Worm (Caenorhabditis elegans): ENCODE measurements around the gene hrg-9.

Gene hrg-9

DNA sequence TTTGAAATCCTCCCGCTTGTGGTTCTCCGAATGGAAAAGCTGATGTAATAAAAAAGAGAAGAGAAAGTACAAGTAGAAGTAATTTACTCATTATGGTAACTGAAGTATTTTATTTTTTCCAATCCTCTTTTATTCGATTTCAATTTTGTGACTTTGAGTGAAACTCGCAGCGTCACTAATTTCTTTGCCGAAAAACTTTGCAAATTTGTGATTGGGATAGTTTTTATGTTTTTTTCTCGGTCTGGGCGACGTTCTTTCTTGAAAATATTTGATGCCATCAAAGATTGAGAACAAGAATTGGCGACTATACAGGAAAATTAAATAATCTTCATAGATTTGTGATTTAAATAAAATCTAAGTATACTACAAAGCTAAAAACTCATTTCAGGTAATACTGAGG, 36.4 kb upstream of the hrg-9 start, which contains the start of gene far-4:
far-4 (minus strand) TSS at position 101 of the 400 bp plus-strand sequence.
- TF ChIP-seq med-1 (GFP tag; optimal IDR thresholded peaks at IDR 0.05; ENCODE audit: insufficient read depth) (no peak), ztf-29 (GFP tag; IDR thresholded peaks at IDR 0.05) (no peak), klf-2 (GFP tag; conservative IDR thresholded peaks at IDR 0.05) (no peak), tab-1 (GFP tag; IDR thresholded peaks at IDR 0.05) (no peak), flt-1 (GFP tag; IDR thresholded peaks at IDR 0.05) (no peak), cog-1 (tag; optimal IDR thresholded peaks at IDR 0.05) (no peak), ztf-23 (GFP tag; IDR thresholded peaks at IDR 0.05) (no peak), ref-1 (GFP tag; conservative IDR thresholded peaks at IDR 0.05) (no peak), T22C8.4 (GFP tag; IDR thresholded peaks at IDR 0.05) (no peak)

DNA sequence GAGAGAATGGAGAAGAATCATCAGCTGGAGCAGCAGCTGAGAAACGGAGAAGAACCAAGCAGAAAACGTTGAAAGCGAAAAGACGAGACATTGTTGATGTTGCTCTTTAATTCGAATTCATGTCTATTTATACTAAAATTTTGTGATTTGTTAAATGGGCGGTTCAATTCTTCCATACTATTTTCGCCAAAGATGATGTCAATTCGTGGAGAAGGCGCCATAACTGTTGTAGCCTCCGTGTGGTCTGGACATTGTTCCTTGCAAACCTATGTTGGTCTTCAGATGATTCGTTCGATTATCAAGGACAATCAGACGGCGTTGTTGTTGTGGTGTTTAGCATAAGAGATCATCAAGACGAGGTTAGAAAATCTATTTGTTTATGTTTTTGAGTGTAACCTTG, 34.3 kb upstream of the hrg-9 start, which contains the start of gene far-3:
far-3 (minus strand) TSS at position 101 of the 400 bp plus-strand sequence.
- no peak for TF ChIP-seq tab-1 (GFP tag; IDR thresholded peaks at IDR 0.05)
- TF ChIP-seq klf-2 (GFP tag; conservative IDR thresholded peaks at IDR 0.05), result no peak
- TF ChIP-seq ref-1 (GFP tag; conservative IDR thresholded peaks at IDR 0.05), result no peak
- TF ChIP-seq med-1 (GFP tag; optimal IDR thresholded peaks at IDR 0.05; ENCODE audit: insufficient read depth), result no peak
- no peak for TF ChIP-seq flt-1 (GFP tag; IDR thresholded peaks at IDR 0.05)
- TF ChIP-seq T22C8.4 (GFP tag; IDR thresholded peaks at IDR 0.05), result no peak

DNA sequence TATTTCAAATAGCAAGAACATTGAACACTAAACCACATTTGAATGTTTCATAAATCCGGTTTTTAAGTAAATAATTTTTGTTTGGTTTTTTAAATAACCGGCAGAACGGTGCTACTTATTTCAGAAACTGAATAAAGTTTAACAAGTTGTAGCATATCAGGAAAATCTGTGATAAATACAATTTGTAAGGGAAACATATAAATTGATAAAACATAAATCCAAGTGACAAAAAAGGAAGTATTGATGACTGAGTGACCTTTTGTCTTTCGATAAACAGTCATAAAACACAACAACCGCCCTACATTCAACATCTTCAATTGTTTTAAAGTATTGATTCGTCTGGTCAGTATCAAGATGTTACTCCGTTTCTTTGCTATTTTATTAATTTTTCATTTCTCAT, 32.1 kb upstream of the hrg-9 start, which contains the start of gene far-5:
far-5 (plus strand) TSS at position 301 of the 400 bp plus-strand sequence.
- TF ChIP-seq ztf-29 (GFP tag; IDR thresholded peaks at IDR 0.05) (no peak), ztf-23 (GFP tag; IDR thresholded peaks at IDR 0.05) (no peak), tab-1 (GFP tag; IDR thresholded peaks at IDR 0.05) (no peak), cog-1 (tag; optimal IDR thresholded peaks at IDR 0.05) (no peak), flt-1 (GFP tag; IDR thresholded peaks at IDR 0.05) (no peak), T22C8.4 (GFP tag; IDR thresholded peaks at IDR 0.05) (no peak), med-1 (GFP tag; optimal IDR thresholded peaks at IDR 0.05; ENCODE audit: insufficient read depth) (no peak), klf-2 (GFP tag; conservative IDR thresholded peaks at IDR 0.05) (no peak), ref-1 (GFP tag; conservative IDR thresholded peaks at IDR 0.05) (no peak)

DNA sequence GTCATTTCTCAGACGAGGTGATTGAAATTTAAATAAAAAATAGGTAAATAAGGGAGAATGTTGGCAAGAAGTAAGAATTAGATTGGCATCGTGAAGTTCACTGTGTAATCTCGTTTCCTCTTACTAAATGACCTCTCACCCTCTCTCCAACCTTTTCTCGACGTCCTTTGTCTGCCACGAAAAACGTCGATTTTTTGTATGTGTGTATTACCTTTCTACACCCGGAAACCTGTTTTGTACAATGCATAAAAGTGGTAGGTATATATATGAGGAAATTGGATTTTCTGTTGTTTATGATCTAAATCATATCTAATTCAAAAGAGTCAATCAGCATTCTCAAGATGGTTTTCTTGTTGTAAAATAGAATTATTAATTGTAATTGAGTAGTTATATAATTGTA, 29.7 kb upstream of the hrg-9 start, which contains the start of the genes F15B9.11 and dsl-7:
F15B9.11 (minus strand) TSS at position 5 of the 400 bp plus-strand sequence.
dsl-7 (plus strand) TSS at position 260 of the 400 bp plus-strand sequence.
- TF ChIP-seq ztf-23 (GFP tag; IDR thresholded peaks at IDR 0.05), result no peak
- no peak for TF ChIP-seq ztf-29 (GFP tag; IDR thresholded peaks at IDR 0.05)
- TF ChIP-seq T22C8.4 (GFP tag; IDR thresholded peaks at IDR 0.05), result no peak
- TF ChIP-seq flt-1 (GFP tag; IDR thresholded peaks at IDR 0.05), result no peak
- TF ChIP-seq cog-1 (tag; optimal IDR thresholded peaks at IDR 0.05), result no peak
- TF ChIP-seq tab-1 (GFP tag; IDR thresholded peaks at IDR 0.05), result no peak
- TF ChIP-seq med-1 (GFP tag; optimal IDR thresholded peaks at IDR 0.05; ENCODE audit: insufficient read depth), result no peak
- TF ChIP-seq klf-2 (GFP tag; conservative IDR thresholded peaks at IDR 0.05), result no peak
- no peak for TF ChIP-seq ref-1 (GFP tag; conservative IDR thresholded peaks at IDR 0.05)

DNA sequence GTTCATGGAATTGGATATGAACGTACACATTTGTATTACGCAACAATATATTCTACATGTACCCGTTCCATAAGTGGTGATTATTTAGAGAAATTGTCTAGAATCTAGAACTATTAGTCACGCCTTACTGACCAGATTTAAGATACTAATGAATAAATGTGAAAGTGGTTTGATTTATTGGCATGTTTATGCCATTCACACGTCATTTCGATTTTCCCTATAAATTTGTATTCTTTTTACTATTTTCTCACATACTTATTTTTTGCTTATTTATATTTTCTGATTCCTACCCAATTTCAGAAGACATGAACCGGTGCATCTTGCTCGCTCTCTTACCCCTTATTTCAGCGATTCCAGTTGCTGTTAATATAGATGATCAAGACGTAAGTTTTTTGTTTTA, 25.1 kb upstream of the hrg-9 start, which contains the start of gene F15B9.8:
F15B9.8 (plus strand) TSS at position 301 of the 400 bp plus-strand sequence.
- no peak for TF ChIP-seq cog-1 (tag; optimal IDR thresholded peaks at IDR 0.05)
- TF ChIP-seq tab-1 (GFP tag; IDR thresholded peaks at IDR 0.05), result no peak

DNA sequence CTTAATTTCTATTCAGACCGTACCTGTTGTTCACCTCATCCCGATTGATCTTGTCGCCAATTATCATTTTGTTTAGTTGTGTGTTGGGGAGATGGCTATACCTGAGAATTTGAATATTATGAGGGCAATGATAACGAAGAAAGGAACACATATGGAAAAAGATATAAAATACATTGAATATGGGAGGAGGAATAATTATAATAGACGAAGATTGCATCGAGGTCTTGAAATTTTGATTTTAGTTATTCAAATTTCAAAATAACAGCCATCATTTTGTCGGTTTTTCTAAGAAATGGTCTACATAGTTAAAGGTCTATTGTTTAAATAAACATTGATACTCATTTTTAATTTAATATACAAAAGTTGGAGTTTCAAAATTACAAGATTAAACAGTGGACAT, 23.9 kb upstream of the hrg-9 start, which contains the start of gene shw-3:
shw-3 (minus strand) TSS at position 101 of the 400 bp plus-strand sequence.
- TF ChIP-seq cog-1 (tag; optimal IDR thresholded peaks at IDR 0.05) (no peak), T22C8.4 (GFP tag; IDR thresholded peaks at IDR 0.05) (no peak), ztf-23 (GFP tag; IDR thresholded peaks at IDR 0.05) (no peak), med-1 (GFP tag; optimal IDR thresholded peaks at IDR 0.05; ENCODE audit: insufficient read depth) (no peak), tab-1 (GFP tag; IDR thresholded peaks at IDR 0.05) (no peak), ztf-29 (GFP tag; IDR thresholded peaks at IDR 0.05) (no peak), ref-1 (GFP tag; conservative IDR thresholded peaks at IDR 0.05) (no peak), flt-1 (GFP tag; IDR thresholded peaks at IDR 0.05) (no peak), klf-2 (GFP tag; conservative IDR thresholded peaks at IDR 0.05) (no peak)

DNA sequence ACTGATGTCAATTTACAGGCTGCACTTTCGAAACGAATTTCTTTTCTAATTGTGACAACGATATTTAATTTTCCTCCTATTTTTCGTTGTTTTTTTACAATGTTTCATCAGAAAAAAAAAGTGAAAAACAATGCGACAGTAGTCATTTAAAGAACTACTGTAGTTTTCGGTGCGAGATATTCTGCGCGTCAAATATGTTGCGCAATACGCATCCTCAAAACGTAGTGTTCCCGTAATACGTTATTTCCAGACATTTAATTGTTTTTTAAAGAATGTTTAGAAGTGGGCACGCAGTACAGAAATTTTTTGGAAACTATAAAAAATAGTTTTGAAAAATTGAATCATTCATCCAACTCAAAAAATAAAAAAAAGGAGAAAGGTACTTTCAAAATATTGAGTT, 10.9 kb upstream of the hrg-9 start:
- TF ChIP-seq med-1 (GFP tag; optimal IDR thresholded peaks at IDR 0.05; ENCODE audit: insufficient read depth) (no peak), ztf-29 (GFP tag; IDR thresholded peaks at IDR 0.05) (no peak), T22C8.4 (GFP tag; IDR thresholded peaks at IDR 0.05) (no peak), flt-1 (GFP tag; IDR thresholded peaks at IDR 0.05) (no peak), tab-1 (GFP tag; IDR thresholded peaks at IDR 0.05) (no peak), ztf-23 (GFP tag; IDR thresholded peaks at IDR 0.05) (no peak), klf-2 (GFP tag; conservative IDR thresholded peaks at IDR 0.05) (no peak), ref-1 (GFP tag; conservative IDR thresholded peaks at IDR 0.05) (no peak), cog-1 (tag; optimal IDR thresholded peaks at IDR 0.05) (no peak)

DNA sequence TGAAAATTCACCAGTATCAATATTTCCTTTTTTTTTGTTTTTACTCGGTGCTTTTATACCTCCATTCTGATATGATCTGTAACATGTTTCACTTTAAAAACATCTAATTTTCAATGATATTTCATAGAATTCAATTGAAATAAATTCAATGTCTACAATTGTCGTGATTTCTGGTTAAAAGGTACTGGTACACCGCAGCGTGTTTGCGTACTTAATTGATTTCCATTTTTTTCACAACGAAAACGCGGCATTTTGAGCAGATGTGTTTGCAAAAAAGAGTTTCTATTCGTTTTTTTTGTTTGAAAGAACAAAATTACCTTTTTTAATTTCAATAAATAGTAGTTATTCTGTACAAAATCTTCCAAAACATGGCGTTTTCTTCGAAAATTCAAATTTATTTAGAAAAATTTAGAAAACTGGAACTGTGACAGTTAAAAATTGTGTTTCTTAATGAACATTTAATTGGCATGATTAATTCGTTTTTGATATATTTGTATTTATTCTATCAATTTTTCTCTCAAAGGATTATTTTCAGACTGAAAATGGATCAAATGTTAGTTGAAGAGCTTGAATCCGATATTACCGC, 7.5 kb upstream of the hrg-9 start, which contains the start of gene pnn-1:
pnn-1 (plus strand) TSS at position 536 of the 586 bp plus-strand sequence.
- TF ChIP-seq flt-1 (GFP tag; IDR thresholded peaks at IDR 0.05) (no peak), klf-2 (GFP tag; conservative IDR thresholded peaks at IDR 0.05) (no peak), ztf-29 (GFP tag; IDR thresholded peaks at IDR 0.05) (no peak), tab-1 (GFP tag; IDR thresholded peaks at IDR 0.05) (no peak), T22C8.4 (GFP tag; IDR thresholded peaks at IDR 0.05) (no peak), ref-1 (GFP tag; conservative IDR thresholded peaks at IDR 0.05) (no peak), ztf-23 (GFP tag; IDR thresholded peaks at IDR 0.05) (no peak), med-1 (GFP tag; optimal IDR thresholded peaks at IDR 0.05; ENCODE audit: insufficient read depth) (no peak), cog-1 (tag; optimal IDR thresholded peaks at IDR 0.05) (no peak)

DNA sequence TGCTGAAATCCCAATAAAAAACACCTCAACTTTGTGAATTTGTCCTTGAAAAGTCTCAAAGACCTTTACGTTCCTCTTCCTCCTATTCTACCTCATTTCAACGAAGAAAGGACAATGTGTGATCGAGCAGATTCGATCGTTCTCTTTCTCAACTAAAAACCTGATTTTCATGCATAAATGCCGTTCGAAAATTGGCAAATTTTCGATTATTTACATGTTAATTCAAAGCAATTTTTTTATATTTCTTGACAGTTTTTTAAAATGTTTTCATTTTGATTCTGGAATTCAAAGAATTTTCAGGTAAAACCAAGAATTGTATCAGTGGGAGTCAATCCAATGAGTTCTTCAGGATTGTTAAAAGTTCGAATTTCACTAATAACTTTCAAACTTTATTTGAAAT, 5.4 kb upstream of the hrg-9 start, which contains the start of gene lin-46:
lin-46 (plus strand) TSS at position 301 of the 400 bp plus-strand sequence.
- no peak for TF ChIP-seq ztf-29 (GFP tag; IDR thresholded peaks at IDR 0.05)

DNA sequence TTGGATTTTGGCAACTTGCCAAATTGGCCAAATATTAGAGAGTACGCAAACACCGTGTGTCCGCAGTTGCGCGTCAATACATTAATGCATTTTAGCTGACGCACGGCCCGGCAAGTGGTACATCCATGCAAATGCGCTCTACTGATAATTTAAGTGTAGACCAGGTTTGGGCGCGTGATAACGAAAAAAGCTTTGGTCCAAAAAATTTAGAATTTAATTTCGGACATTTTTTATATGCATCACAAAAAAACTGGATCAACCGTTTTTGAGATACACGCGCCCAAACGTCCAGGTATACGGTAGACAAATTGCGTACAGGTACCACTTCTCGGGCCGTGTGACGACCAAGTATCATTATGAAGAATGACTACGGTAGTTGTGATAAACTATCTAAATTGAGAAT, 4.8 kb upstream of the hrg-9 start, which contains the start of gene R186.8:
R186.8 (minus strand) TSS at position 58 of the 403 bp plus-strand sequence.
- TF ChIP-seq cog-1 (tag; optimal IDR thresholded peaks at IDR 0.05), result peak; percentile 52
